Fruit fly (Drosophila melanogaster): ENCODE measurements around the gene tal-3A.

Gene tal-3A

DNA sequence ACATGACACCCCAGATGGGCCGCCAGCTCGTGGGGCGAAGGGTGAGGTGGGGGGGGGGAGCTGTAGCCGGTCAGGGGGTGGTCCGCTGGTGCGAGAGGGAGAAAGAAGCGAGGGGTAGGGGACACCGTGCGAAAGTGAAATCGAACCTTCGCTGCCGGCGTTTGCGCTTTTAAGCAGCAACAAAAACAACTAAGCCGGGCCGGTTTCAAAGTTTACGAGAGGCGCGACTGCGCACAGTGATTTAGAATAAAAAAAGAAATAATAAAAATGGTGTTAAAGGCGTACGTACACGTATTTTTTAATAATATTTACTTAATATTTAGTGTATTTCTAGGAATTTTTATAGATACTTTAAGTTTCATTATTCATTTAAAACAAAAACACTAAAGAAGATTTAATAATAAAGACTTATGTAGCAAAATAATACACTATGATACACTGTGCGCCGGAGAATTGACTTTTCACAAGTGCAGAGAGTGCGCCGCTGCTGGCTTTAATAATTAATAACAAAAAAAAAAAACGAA lies 18.7 kb downstream of the tal-3A start (continued):
- TF ChIP-seq CG4404 (GFP tag; IDR thresholded peaks at IDR 0.05) (no peak), Dll (GFP tag; IDR thresholded peaks at IDR 0.05; ENCODE audit: partially characterized antibody) (no peak), CG5953 (GFP tag; IDR thresholded peaks at IDR 0.05) (no peak; the same call in 1 of the 2 replicates), Dp (GFP tag; optimal IDR thresholded peaks at IDR 0.05) (no peak), CG4360 (GFP tag; IDR thresholded peaks at IDR 0.05) (peak; percentile 31; the same call in 1 of the 2 replicates), CG11093 (GFP tag; IDR thresholded peaks at IDR 0.05) (no peak), CG12769 (tag; optimal IDR thresholded peaks at IDR 0.05) (no peak), Xbp1 (GFP tag; optimal IDR thresholded peaks at IDR 0.05) (peak; percentile 32), NK7.1 (GFP tag; optimal IDR thresholded peaks at IDR 0.05) (no peak), luna (GFP tag; optimal IDR thresholded peaks at IDR 0.05) (no peak), CG7786 (GFP tag; optimal IDR thresholded peaks at IDR 0.05) (no peak), grau (tag; optimal IDR thresholded peaks at IDR 0.05) (peak; percentile 62), pfk (GFP tag; optimal IDR thresholded peaks at IDR 0.05) (no peak), PHDP (tag; optimal IDR thresholded peaks at IDR 0.05) (peak; percentile 62), Eip74EF (GFP tag; optimal IDR thresholded peaks at IDR 0.05) (peak in 1 of 2 experiments; percentile 43), Abd-B (GFP tag; optimal IDR thresholded peaks at IDR 0.05) (peak; percentile 53), kay (GFP tag; optimal IDR thresholded peaks at IDR 0.05) (no peak), cad (GFP tag; optimal IDR thresholded peaks at IDR 0.05) (no peak), Sox100B (GFP tag; optimal IDR thresholded peaks at IDR 0.05) (peak; percentile 32), bcd (GFP tag; optimal IDR thresholded peaks at IDR 0.05) (peak; percentile 15), CG2199 (GFP tag; IDR thresholded peaks at IDR 0.05) (no peak), CG17612 (GFP tag; IDR thresholded peaks at IDR 0.05) (no peak), CHES-1-like (GFP tag; optimal IDR thresholded peaks at IDR 0.05) (no peak), mld (GFP tag; IDR thresholded peaks at IDR 0.05; ENCODE audit: partially characterized antibody) (no peak), CG15269 (tag; optimal IDR thresholded peaks at IDR 0.05) (peak; percentile 66), fd64A (GFP tag; optimal IDR thresholded peaks at IDR 0.05) (no peak), Mrtf (GFP tag; IDR thresholded peaks at IDR 0.05) (no peak), croc (GFP tag; conservative IDR thresholded peaks at IDR 0.05) (peak; percentile 68; the same call in 2 of the 3 replicates), CG11085 (GFP tag; IDR thresholded peaks at IDR 0.05) (no peak), CG31388 (GFP tag; optimal IDR thresholded peaks at IDR 0.05) (no peak), Fer2 (tag; optimal IDR thresholded peaks at IDR 0.05) (no peak), CG11398 (GFP tag; optimal IDR thresholded peaks at IDR 0.05) (no peak), ato (GFP tag; IDR thresholded peaks at IDR 0.05; ENCODE audit: partially characterized antibody) (no peak), psq (GFP tag; optimal IDR thresholded peaks at IDR 0.05) (no peak), CG42726 (GFP tag; IDR thresholded peaks at IDR 0.05; ENCODE audit: partially characterized antibody) (no peak), fd102C (GFP tag; optimal IDR thresholded peaks at IDR 0.05) (no peak), CG2120 (GFP tag; optimal IDR thresholded peaks at IDR 0.05) (no peak), NC2β (GFP tag; optimal IDR thresholded peaks at IDR 0.05) (no peak), CG10565 (GFP tag; optimal IDR thresholded peaks at IDR 0.05) (no peak), CG9932 (GFP tag; IDR thresholded peaks at IDR 0.05) (no peak), CG17359 (tag; optimal IDR thresholded peaks at IDR 0.05) (no peak), corto (GFP tag; optimal IDR thresholded peaks at IDR 0.05) (no peak), BtbVII (GFP tag; optimal IDR thresholded peaks at IDR 0.05) (no peak), CG2875 (GFP tag; optimal IDR thresholded peaks at IDR 0.05) (no peak), sc (optimal IDR thresholded peaks at IDR 0.05) (no peak), sc (GFP tag; optimal IDR thresholded peaks at IDR 0.05) (peak; percentile 36), CG7357 (GFP tag; IDR thresholded peaks at IDR 0.05) (peak; percentile 56; the same call in 2 of the 3 replicates), Ada2b (GFP tag; IDR thresholded peaks at IDR 0.05) (no peak), onecut (GFP tag; IDR thresholded peaks at IDR 0.05) (peak; percentile 19; the same call in 1 of the 2 replicates), Neu2 (GFP tag; optimal IDR thresholded peaks at IDR 0.05; ENCODE audit: borderline replicate concordance) (no peak)

All from whole organism, embryonic.